Worm (Caenorhabditis elegans) whole organism, early embryonic: Measurements from ENCODE around the gene frpr-10.

Experiments used
- B0310.2 ChIP-seq: sonication (generic microtip); optimal IDR thresholded peaks from 2 replicates; lab custom pipeline; 2016; ENCODE audit warnings: mild to moderate bottlenecking, missing genetic modification characterization, missing compliant biosample characterization
- F13C5.2 ChIP-seq: sonication (generic microtip); optimal IDR thresholded peaks from 2 replicates; lab custom pipeline; 2017; ENCODE audit warnings: mild to moderate bottlenecking, missing genetic modification characterization, inconsistent platforms, missing compliant biosample characterization
- aly-1 ChIP-seq: sonication (generic microtip); optimal IDR thresholded peaks from 2 replicates; lab custom pipeline; 2016; ENCODE audit warnings: missing genetic modification characterization, missing compliant biosample characterization
- ama-1 ChIP-seq: fragments of 150-350 bp; optimal IDR thresholded peaks from 2 replicates; lab custom pipeline; 2014
- ceh-13 ChIP-seq: fragments of 200-800 bp; sonication (Bioruptor generic); optimal IDR thresholded peaks from 2 replicates; lab custom pipeline; 2018; ENCODE audit warnings: mild to moderate bottlenecking, missing genetic modification characterization, missing compliant biosample characterization
- ceh-36 ChIP-seq: sonication (generic microtip); optimal IDR thresholded peaks from 2 replicates; lab custom pipeline; 2016; ENCODE audit warnings: missing genetic modification characterization, inconsistent platforms, missing compliant biosample characterization
- ets-7 ChIP-seq: sonication (generic microtip); optimal IDR thresholded peaks from 2 replicates; lab custom pipeline; 2016; ENCODE audit warnings: missing genotype, missing genetic modification characterization, missing compliant biosample characterization
- flt-1 ChIP-seq: fragments of 200-800 bp; sonication (Bioruptor generic); IDR thresholded peaks from 2 replicates; pipeline ENCODE4 v1.3.6; 2022; ENCODE audit warnings: missing genetic modification characterization, missing compliant biosample characterization
- hmbx-1 ChIP-seq: sonication (generic microtip); optimal IDR thresholded peaks from 2 replicates; lab custom pipeline; 2016; ENCODE audit warnings: mild to moderate bottlenecking, missing genetic modification characterization, missing compliant biosample characterization
- hmg-4 ChIP-seq: fragments of 200-800 bp; sonication (Bioruptor generic); optimal IDR thresholded peaks from 2 replicates; lab custom pipeline; 2018; ENCODE audit warnings: mild to moderate bottlenecking, missing genetic modification characterization, missing compliant biosample characterization
- hnd-1 ChIP-seq: sonication (generic microtip); optimal IDR thresholded peaks from 2 replicates; lab custom pipeline; 2016; ENCODE audit warnings: missing genetic modification characterization, missing compliant biosample characterization
- pes-1 ChIP-seq: fragments of 200-800 bp; sonication (Bioruptor generic); IDR thresholded peaks from 2 replicates; pipeline ENCODE4 v1.3.6; 2022; ENCODE audit warnings: missing genetic modification reagents, missing genetic modification characterization, missing compliant biosample characterization
- scrt-1 ChIP-seq: fragments of 200-800 bp; sonication (Bioruptor generic); IDR thresholded peaks from 2 replicates; pipeline ENCODE4 v1.3.6; 2022; ENCODE audit warnings: missing genetic modification characterization, missing compliant biosample characterization
- sea-1 ChIP-seq: fragments of 200-800 bp; sonication (Bioruptor generic); conservative IDR thresholded peaks from 2 replicates; pipeline ENCODE4 v1.3.6; 2022; ENCODE audit warnings: missing genetic modification characterization, missing compliant biosample characterization
- tbx-11 ChIP-seq: fragments of 200-800 bp; sonication (Bioruptor generic); IDR thresholded peaks from 2 replicates; pipeline ENCODE4 v1.3.6; 2022; ENCODE audit warnings: missing genetic modification characterization, missing compliant biosample characterization
- tbx-37 ChIP-seq: fragments of 200-800 bp; sonication (Bioruptor generic); conservative IDR thresholded peaks from 2 replicates; pipeline ENCODE4 v1.3.6; 2022; ENCODE audit warnings: missing genetic modification reagents, missing genetic modification characterization, missing compliant biosample characterization
- tra-4 ChIP-seq: sonication (generic microtip); optimal IDR thresholded peaks from 2 replicates; lab custom pipeline; 2017; ENCODE audit warnings: missing genetic modification characterization, missing compliant biosample characterization

frpr-10 gene

DNA sequence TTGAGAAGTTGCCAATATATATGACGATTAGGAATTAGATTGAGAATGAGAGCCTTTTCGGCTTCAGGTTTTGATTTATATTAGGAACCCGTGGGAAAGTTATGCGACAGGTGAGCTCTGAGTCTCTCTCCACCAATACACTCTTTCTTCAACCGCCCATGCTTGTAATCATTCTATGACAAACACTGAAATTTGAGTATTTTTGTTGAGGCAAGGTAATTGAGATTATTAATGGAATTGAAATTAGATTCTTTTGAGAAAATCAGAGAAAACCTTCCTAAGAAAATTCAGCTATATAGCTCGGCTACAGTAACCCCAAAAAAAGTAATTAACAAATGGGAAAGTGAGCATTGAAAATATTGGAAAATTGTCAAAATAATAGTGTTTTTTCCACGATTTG, 1.8 kb upstream of the frpr-10 start, which contains the start of gene ceh-19:
Gene ceh-19, minus strand, starts transcription at position 101 of the 400 bp plus-strand sequence.
- TF ChIP-seq hnd-1 (tag; lab: Kevin White, UChicago) (no peak), scrt-1 (GFP tag; lab: Robert Waterston, UW) (no peak), hmbx-1 (tag; lab: Kevin White, UChicago) (no peak), F13C5.2 (no peak), ceh-13 (GFP tag; lab: Kevin White, UChicago) (no peak), ama-1 (no peak), tra-4 (no peak), ceh-36 (tag; lab: Kevin White, UChicago) (no peak), hmg-4 (no peak), aly-1 (tag; lab: Kevin White, UChicago) (no peak), flt-1 (GFP tag; lab: Robert Waterston, UW) (no peak), pes-1 (GFP tag; lab: Robert Waterston, UW) (no peak), sea-1 (GFP tag; lab: Robert Waterston, UW) (no peak), tbx-11 (no peak), tbx-37 (GFP tag; lab: Robert Waterston, UW) (no peak), B0310.2 (tag; lab: Kevin White, UChicago) (no peak), ets-7 (no peak)

DNA sequence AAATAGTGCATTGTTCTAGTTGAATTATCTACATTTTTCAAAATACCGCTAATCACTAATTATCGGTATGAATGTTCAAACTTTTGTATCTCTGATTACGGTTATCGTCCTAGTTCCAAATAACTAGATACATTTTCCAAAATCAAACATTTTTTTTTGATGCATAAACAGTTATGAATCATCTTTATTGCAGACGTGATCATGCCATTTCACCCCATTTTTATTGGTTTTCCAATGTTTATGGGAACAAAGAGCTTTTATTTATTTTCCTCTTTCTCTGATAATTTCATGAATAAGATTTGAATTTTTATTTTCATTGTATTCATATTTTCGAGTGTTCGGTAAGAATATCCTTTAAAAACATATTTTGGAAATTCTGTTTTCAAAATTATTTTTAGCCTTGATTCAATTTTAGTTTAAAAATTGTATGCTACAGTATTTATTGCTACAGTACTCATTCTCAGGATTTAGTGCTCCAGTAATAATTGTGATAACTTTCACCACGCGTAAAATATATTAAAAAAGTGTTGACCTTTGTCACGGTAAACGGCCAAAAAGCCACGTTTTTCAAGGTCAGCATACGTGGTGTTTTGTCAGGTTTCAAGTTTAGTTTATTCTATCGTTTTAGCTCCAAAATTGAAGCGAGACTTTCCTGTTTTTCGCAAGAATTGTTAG, 824 bp upstream of the frpr-10 start, which contains the start of gene csr-1:
Gene csr-1, plus strand, starts transcription at position 625 of the 675 bp plus-strand sequence.
- no peak for TF ChIP-seq ceh-13 (GFP tag; lab: Kevin White, UChicago)
- TF ChIP-seq tbx-37 (GFP tag; lab: Robert Waterston, UW) = no peak
- no peak for TF ChIP-seq B0310.2 (tag; lab: Kevin White, UChicago)
- TF ChIP-seq ets-7 = no peak
- no peak for TF ChIP-seq sea-1 (GFP tag; lab: Robert Waterston, UW)

DNA sequence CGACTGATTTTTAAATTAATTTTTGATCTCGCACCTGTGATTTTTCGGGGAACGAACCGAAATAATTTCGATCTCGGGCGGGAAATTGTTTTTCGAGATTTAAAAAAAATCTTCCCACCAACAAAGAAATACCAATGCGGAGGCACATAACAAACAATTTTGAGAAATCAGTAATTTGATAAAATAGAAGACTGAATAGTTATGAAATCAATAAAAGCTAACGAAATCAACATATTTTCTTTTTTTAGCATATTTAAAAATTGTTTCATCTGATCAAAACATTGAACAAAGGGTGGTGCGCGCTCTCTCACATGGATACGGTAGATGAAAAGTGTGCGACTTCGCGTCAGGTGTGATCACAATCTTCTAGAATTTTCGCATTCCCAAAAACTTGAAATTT, 488 bp downstream of the frpr-10 start:
- TF ChIP-seq scrt-1 (GFP tag; lab: Robert Waterston, UW) = no peak
- TF ChIP-seq sea-1 (GFP tag; lab: Robert Waterston, UW) = no peak
- TF ChIP-seq aly-1 (tag; lab: Kevin White, UChicago) = no peak
- TF ChIP-seq ets-7 = no peak
- TF ChIP-seq F13C5.2 = no peak
- no peak for TF ChIP-seq hnd-1 (tag; lab: Kevin White, UChicago)
- no peak for TF ChIP-seq ceh-36 (tag; lab: Kevin White, UChicago)
- no peak for TF ChIP-seq B0310.2 (tag; lab: Kevin White, UChicago)

DNA sequence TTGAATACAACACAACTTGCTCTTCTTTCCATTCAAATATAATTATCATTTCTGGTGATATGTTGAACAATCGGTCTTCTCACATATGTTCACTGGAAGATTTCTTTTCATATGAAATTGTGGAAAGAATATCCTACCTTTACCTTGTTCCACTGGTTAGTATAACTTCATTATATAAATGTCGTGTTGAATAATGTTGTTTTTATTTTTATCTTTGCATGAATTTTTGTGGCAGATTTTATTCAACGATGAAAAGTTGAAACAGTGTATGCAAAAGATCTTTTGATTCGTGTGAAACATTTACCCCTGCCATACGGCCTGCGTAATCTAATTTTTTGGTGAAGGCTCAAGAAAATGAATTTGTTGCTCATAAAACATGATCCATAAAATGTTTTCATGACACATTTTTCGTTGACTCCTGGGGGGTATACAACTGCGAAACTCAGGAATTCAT, 4.3 kb downstream of the frpr-10 start:
- TF ChIP-seq hmbx-1 (tag; lab: Kevin White, UChicago) (no peak), tra-4 (no peak), F13C5.2 (no peak), hmg-4 (no peak), tbx-11 (no peak), ama-1 (no peak)

DNA sequence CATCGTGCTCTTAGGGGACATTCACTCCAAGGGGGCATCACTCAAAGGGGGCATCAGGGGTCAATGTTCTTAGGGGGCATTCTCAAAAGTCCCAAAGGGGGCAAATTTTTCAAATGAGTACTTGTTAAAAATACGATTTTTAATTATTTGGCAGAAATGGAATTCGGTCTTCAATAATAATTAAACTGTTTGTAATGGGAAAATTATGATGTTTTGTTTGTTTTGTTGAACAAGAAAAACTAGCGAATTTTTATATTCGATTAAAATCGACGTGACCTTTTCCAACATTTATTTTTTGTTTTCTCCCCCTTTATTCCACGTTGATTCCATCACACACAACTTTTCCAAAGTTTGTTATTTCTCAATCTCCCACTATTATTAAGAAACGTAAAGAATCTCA, 9.4 kb downstream of the frpr-10 start, which contains the start of gene F57H12.5:
Gene F57H12.5, plus strand, starts transcription at position 301 of the 400 bp plus-strand sequence.
- TF ChIP-seq ceh-13 (GFP tag; lab: Kevin White, UChicago) (no peak), ama-1 (no peak), ets-7 (no peak), F13C5.2 (no peak), pes-1 (GFP tag; lab: Robert Waterston, UW) (no peak), flt-1 (GFP tag; lab: Robert Waterston, UW) (no peak), hmbx-1 (tag; lab: Kevin White, UChicago) (no peak)

DNA sequence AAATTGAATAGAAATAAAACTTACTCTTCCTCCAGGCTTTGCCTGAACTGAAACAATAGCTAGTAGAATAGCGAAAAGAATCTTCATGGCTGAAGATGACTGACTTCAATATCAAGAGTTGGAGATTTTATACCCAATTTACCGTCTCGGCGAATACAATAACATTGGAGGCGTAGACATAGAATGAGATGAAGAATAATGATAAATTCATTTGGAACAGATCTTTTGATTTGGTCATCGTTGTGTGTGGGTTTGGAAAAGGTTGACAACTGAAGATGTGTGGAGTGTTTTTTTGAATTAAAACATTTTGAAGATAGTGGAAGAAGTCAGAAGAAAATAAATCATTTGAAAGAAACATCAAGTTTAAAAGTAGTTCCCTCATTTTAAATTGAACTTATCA, 18.6 kb downstream of the frpr-10 start, which contains the start of gene F57H12.6:
Gene F57H12.6, minus strand, starts transcription at position 101 of the 400 bp plus-strand sequence.
- TF ChIP-seq ceh-36 (tag; lab: Kevin White, UChicago) (no peak), aly-1 (tag; lab: Kevin White, UChicago) (no peak), tbx-11 (no peak), tbx-37 (GFP tag; lab: Robert Waterston, UW) (no peak)

DNA sequence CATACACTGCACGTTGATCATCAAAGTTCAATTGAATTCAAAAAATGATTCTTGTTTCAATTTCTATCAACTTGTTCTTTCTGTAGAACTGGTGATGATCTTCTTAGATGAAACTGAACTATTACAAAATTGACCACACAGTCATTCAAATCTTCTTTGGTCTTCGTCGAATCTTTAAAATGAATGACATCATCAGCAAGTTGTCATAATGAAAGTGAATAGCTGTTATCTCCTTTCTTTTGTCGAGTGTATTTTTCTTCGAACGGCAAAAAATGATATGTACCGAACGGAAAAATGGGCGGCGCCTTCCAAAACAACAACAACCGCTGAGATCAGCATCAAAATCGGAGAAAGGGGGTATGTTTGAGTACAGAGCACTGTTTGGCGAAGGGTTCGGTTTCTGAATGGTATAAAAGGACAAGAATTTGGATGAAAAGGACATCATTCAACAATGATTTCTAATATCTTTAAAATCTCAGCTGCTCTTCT, 19.9 kb downstream of the frpr-10 start, which contains the start of gene ora-1:
Gene ora-1, plus strand, starts transcription at position 439 of the 489 bp plus-strand sequence.
- TF ChIP-seq F13C5.2 (no peak), sea-1 (GFP tag; lab: Robert Waterston, UW) (no peak), hnd-1 (tag; lab: Kevin White, UChicago) (no peak), tbx-11 (no peak), aly-1 (tag; lab: Kevin White, UChicago) (no peak)

DNA sequence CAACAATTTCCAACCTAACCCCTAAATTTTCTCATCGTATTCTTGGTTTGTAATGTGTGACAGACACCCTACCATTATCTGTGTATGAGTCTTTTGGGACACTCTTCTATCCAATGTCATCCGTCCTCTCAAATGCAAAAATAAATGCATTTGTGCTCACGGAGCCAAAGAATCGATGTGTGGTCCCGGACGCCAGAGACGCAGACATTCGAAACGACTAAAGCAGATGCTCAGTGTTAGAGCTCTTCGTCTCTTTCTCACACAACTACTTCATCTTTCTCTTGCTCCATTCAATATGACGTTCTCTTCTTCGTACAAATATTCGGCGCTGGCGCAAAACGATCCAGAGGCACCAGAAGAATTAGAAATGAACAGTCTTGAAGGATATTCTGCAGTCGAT, 22.0 kb downstream of the frpr-10 start, which contains the start of gene unc-24:
Gene unc-24, plus strand, starts transcription at position 283 of the 400 bp plus-strand sequence.
- TF ChIP-seq B0310.2 (tag; lab: Kevin White, UChicago) = no peak
- TF ChIP-seq ets-7 = no peak
- no peak for TF ChIP-seq tra-4
- no peak for TF ChIP-seq scrt-1 (GFP tag; lab: Robert Waterston, UW)
- TF ChIP-seq hnd-1 (tag; lab: Kevin White, UChicago) = no peak
- no peak for TF ChIP-seq tbx-11
- no peak for TF ChIP-seq flt-1 (GFP tag; lab: Robert Waterston, UW)
- no peak for TF ChIP-seq ceh-36 (tag; lab: Kevin White, UChicago)
- TF ChIP-seq F13C5.2 = no peak
- no peak for TF ChIP-seq tbx-37 (GFP tag; lab: Robert Waterston, UW)
- TF ChIP-seq hmbx-1 (tag; lab: Kevin White, UChicago) = no peak
- TF ChIP-seq ceh-13 (GFP tag; lab: Kevin White, UChicago) = no peak
- no peak for TF ChIP-seq pes-1 (GFP tag; lab: Robert Waterston, UW)
- TF ChIP-seq sea-1 (GFP tag; lab: Robert Waterston, UW) = no peak
- no peak for TF ChIP-seq aly-1 (tag; lab: Kevin White, UChicago)
- TF ChIP-seq ama-1 = no peak
- TF ChIP-seq hmg-4 = no peak
